Worm (Caenorhabditis elegans): Measurements from ENCODE around the gene F28C1.1.

DNA sequence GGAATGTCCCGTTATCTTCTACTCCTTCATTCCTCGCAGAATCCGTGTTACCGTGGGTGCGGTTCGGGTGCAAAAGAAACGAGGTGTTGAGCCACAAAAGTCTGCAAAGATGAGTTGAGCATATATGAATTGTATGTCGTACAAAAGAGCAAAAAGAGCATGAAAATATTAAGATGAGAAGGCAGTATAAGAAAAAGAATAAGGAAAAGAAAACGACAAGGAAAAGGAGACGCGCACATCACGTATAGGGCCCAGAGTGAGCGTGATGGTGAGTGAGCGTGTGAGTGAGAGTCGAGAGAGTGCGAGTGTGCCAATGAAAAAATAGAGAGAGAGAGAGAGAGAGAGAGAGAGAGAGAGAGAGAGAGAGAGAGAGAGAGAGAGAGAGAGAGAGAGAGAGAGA is 12.3 kb downstream of the F28C1.1 start, which contains the start of gene egl-10:
- TF ChIP-seq nhr-28 (tag; optimal IDR thresholded peaks at IDR 0.05) (no peak), lsy-2 (tag; optimal IDR thresholded peaks at IDR 0.05) (no peak), ceh-43 (GFP tag; optimal IDR thresholded peaks at IDR 0.05) (no peak), ham-2 (GFP tag; optimal IDR thresholded peaks at IDR 0.05) (no peak), sem-2 (GFP tag; optimal IDR thresholded peaks at IDR 0.05) (no peak), pha-4 (tag; optimal IDR thresholded peaks at IDR 0.05) (no peak), mep-1 (tag; optimal IDR thresholded peaks at IDR 0.05) (no peak), ceh-39 (tag; optimal IDR thresholded peaks at IDR 0.05) (no peak), ztf-11 (tag; optimal IDR thresholded peaks at IDR 0.05) (no peak), nhr-12 (tag; optimal IDR thresholded peaks at IDR 0.05) (no peak), ces-1 (GFP tag; optimal IDR thresholded peaks at IDR 0.05) (no peak), elt-3 (tag; optimal IDR thresholded peaks at IDR 0.05) (no peak), ceh-83 (GFP tag; optimal IDR thresholded peaks at IDR 0.05) (no peak), lin-13 (tag; optimal IDR thresholded peaks at IDR 0.05) (no peak)

Measured in whole organism, mixed stage, embryonic.